Fruit fly (Drosophila melanogaster) whole organism, embryonic: ENCODE measurements around the gene CG17321.

Experiments used
- Dip3 ChIP-seq: fragments of 200-800 bp; sonication (Bioruptor generic); optimal IDR thresholded peaks from 3 replicates; lab custom pipeline; 2016; ENCODE audit warnings: missing biosample characterization, missing genetic modification characterization
- Kr ChIP-seq: fragments of 200-800 bp; sonication (Bioruptor generic); optimal IDR thresholded peaks from 2 replicates; lab custom pipeline; 2017; ENCODE audit warnings: missing biosample characterization, mild to moderate bottlenecking, missing genetic modification characterization
- Nf-YB ChIP-seq: fragments of 200-800 bp; sonication (Bioruptor generic); optimal IDR thresholded peaks from 3 replicates; lab custom pipeline; 2019; ENCODE audit warnings: missing biosample characterization, mild to moderate bottlenecking, missing genetic modification characterization, moderate library complexity
- kah ChIP-seq: fragments of 200-800 bp; sonication (Bioruptor generic); optimal IDR thresholded peaks from 2 replicates; lab custom pipeline; 2018; ENCODE audit warnings: missing biosample characterization, mild to moderate bottlenecking, missing genetic modification characterization
- zen ChIP-seq: fragments of 200-800 bp; sonication (Bioruptor generic); optimal IDR thresholded peaks from 3 replicates; lab custom pipeline; 2018; ENCODE audit warnings: missing biosample characterization, mild to moderate bottlenecking, missing genetic modification characterization, moderate library complexity

DNA sequence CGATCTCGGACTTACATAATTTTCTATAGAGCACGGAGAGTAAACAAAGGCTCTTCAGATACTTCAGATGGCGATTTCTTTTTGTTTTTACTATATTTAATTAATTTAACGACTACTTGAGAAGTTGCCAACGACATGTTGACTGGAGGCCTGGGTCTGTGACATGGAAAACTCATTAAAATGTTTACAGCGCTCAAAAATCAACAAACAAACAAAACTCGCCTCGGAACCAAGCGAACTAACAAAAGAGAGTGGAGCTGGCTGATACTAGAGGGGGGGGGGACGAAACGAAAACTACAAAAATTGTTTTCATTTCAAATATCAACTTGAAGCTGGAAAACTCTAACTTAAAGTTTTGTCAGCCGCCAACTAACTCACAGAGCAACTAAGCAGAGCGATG is 33.5 kb downstream of the CG17321 start:
- TF ChIP-seq zen (tag; lab: Kevin White, UChicago) (no peak), Kr (GFP tag; lab: Kevin White, UChicago) (no peak), kah (GFP tag; lab: Kevin White, UChicago) (no peak), Dip3 (GFP tag; lab: Kevin White, UChicago) (no peak), Nf-YB (no peak)
